Worm (Caenorhabditis elegans) whole organism, mixed stage, embryonic: ENCODE measurements around the gene T28F3.8.

Source experiments
- M03D4.4 ChIP-seq: sonication (generic microtip); optimal IDR thresholded peaks from 2 replicates; lab custom pipeline; 2017; ENCODE audit warnings: mild to moderate bottlenecking, missing genetic modification characterization, missing compliant biosample characterization
- blmp-1 ChIP-seq: fragments of 150-350 bp; optimal IDR thresholded peaks from 2 replicates; lab custom pipeline; 2014; ENCODE audit warnings: missing biosample characterization, missing genetic modification characterization
- ceh-39 ChIP-seq: fragments of 150-350 bp; optimal IDR thresholded peaks from 2 replicates; lab custom pipeline; 2014; ENCODE audit warnings: missing biosample characterization, missing genetic modification characterization
- ceh-43 ChIP-seq: fragments of 200-800 bp; sonication (Bioruptor generic); optimal IDR thresholded peaks from 2 replicates; lab custom pipeline; 2018; ENCODE audit warnings: mild to moderate bottlenecking, missing genetic modification characterization, moderate library complexity, missing compliant biosample characterization
- ceh-83 ChIP-seq: fragments of 200-800 bp; sonication (Bioruptor generic); optimal IDR thresholded peaks from 2 replicates; lab custom pipeline; 2018; ENCODE audit warnings: mild to moderate bottlenecking, missing genetic modification characterization, missing compliant biosample characterization
- ces-1 ChIP-seq: fragments of 150-350 bp; optimal IDR thresholded peaks from 2 replicates; lab custom pipeline; 2014; ENCODE audit warnings: missing biosample characterization, missing genetic modification reagents, missing genetic modification characterization
- cnd-1 ChIP-seq: fragments of 200-800 bp; sonication (Bioruptor generic); optimal IDR thresholded peaks from 2 replicates; lab custom pipeline; 2018; ENCODE audit warnings: mild to moderate bottlenecking, missing genetic modification characterization, missing compliant biosample characterization
- drap-1 ChIP-seq: fragments of 200-800 bp; sonication (Bioruptor generic); optimal IDR thresholded peaks from 3 replicates; lab custom pipeline; 2018; ENCODE audit warnings: mild to moderate bottlenecking, missing genetic modification characterization, missing compliant biosample characterization
- elt-1 ChIP-seq: sonication (generic microtip); optimal IDR thresholded peaks from 2 replicates; lab custom pipeline; 2017; ENCODE audit warnings: missing genetic modification characterization, mild to moderate bottlenecking, missing compliant biosample characterization, antibody characterized with exemption, moderate library complexity, borderline replicate concordance; ENCODE audit not compliant: insufficient read depth
- elt-3 ChIP-seq: fragments of 150-350 bp; optimal IDR thresholded peaks from 2 replicates; lab custom pipeline; 2014; ENCODE audit warnings: missing biosample characterization, missing genetic modification characterization
- flh-1 ChIP-seq: fragments of 200-800 bp; sonication (Bioruptor generic); optimal IDR thresholded peaks from 2 replicates; lab custom pipeline; 2018; ENCODE audit warnings: mild to moderate bottlenecking, missing genetic modification characterization, moderate library complexity, missing compliant biosample characterization
- ham-2 ChIP-seq: fragments of 200-800 bp; sonication (Bioruptor generic); optimal IDR thresholded peaks from 2 replicates; lab custom pipeline; 2018; ENCODE audit warnings: mild to moderate bottlenecking, missing genetic modification characterization, missing compliant biosample characterization
- hlh-1 ChIP-seq: fragments of 150-350 bp; optimal IDR thresholded peaks from 2 replicates; lab custom pipeline; 2014; ENCODE audit warnings: missing biosample characterization, missing genetic modification reagents, missing genetic modification characterization
- lin-13 ChIP-seq: fragments of 150-350 bp; optimal IDR thresholded peaks from 2 replicates; lab custom pipeline; 2014; ENCODE audit warnings: missing biosample characterization, missing genetic modification characterization
- lin-32 ChIP-seq: fragments of 200-800 bp; sonication (Bioruptor generic); optimal IDR thresholded peaks from 2 replicates; lab custom pipeline; 2018; ENCODE audit warnings: mild to moderate bottlenecking, missing genetic modification characterization, missing compliant biosample characterization
- lsy-2 ChIP-seq: fragments of 150-350 bp; optimal IDR thresholded peaks from 2 replicates; lab custom pipeline; 2014; ENCODE audit warnings: missing biosample characterization, missing genetic modification characterization
- mep-1 ChIP-seq: fragments of 150-350 bp; optimal IDR thresholded peaks from 2 replicates; lab custom pipeline; 2017; ENCODE audit warnings: missing biosample characterization, missing genetic modification reagents, missing genetic modification characterization, inconsistent platforms
- mls-2 ChIP-seq: sonication (generic microtip); optimal IDR thresholded peaks from 2 replicates; lab custom pipeline; 2016; ENCODE audit warnings: mild to moderate bottlenecking, missing genetic modification characterization, moderate library complexity, missing compliant biosample characterization
- nhr-12 ChIP-seq: fragments of 150-350 bp; optimal IDR thresholded peaks from 2 replicates; lab custom pipeline; 2014; ENCODE audit warnings: missing biosample characterization, missing genetic modification characterization
- nhr-2 ChIP-seq: fragments of 150-350 bp; optimal IDR thresholded peaks from 2 replicates; lab custom pipeline; 2014; ENCODE audit warnings: missing biosample characterization, missing genetic modification characterization
- nhr-76 ChIP-seq: sonication (generic microtip); optimal IDR thresholded peaks from 2 replicates; lab custom pipeline; 2017; ENCODE audit warnings: missing biosample characterization, missing genetic modification characterization
- pha-4 ChIP-seq: fragments of 150-350 bp; optimal IDR thresholded peaks from 2 replicates; lab custom pipeline; 2018; ENCODE audit warnings: missing biosample characterization, missing genetic modification reagents, missing genetic modification characterization
- sem-2 ChIP-seq: fragments of 200-800 bp; sonication (Bioruptor generic); optimal IDR thresholded peaks from 2 replicates; lab custom pipeline; 2018; ENCODE audit warnings: mild to moderate bottlenecking, missing genetic modification characterization, missing compliant biosample characterization
- snpc-4 ChIP-seq: fragments of 150-350 bp; optimal IDR thresholded peaks from 2 replicates; lab custom pipeline; 2014; ENCODE audit warnings: missing biosample characterization, missing genetic modification characterization
- sptf-1 ChIP-seq: sonication (generic microtip); optimal IDR thresholded peaks from 2 replicates; lab custom pipeline; 2017; ENCODE audit warnings: mild to moderate bottlenecking, missing genetic modification characterization, moderate library complexity, missing compliant biosample characterization
- tbx-8 ChIP-seq: fragments of 200-800 bp; sonication (Bioruptor generic); optimal IDR thresholded peaks from 2 replicates; lab custom pipeline; 2018; ENCODE audit warnings: mild to moderate bottlenecking, missing genetic modification characterization, moderate library complexity, missing compliant biosample characterization
- unc-39 ChIP-seq: fragments of 150-350 bp; optimal IDR thresholded peaks from 2 replicates; lab custom pipeline; 2014; ENCODE audit warnings: missing biosample characterization, missing genetic modification characterization
- unc-62 ChIP-seq: fragments of 150-350 bp; optimal IDR thresholded peaks from 2 replicates; lab custom pipeline; 2014; ENCODE audit warnings: missing biosample characterization, missing genetic modification reagents, missing genetic modification characterization
- zip-8 ChIP-seq: fragments of 150-350 bp; optimal IDR thresholded peaks from 2 replicates; lab custom pipeline; 2014; ENCODE audit warnings: missing biosample characterization, missing genetic modification characterization
- ztf-11 ChIP-seq: fragments of 150-350 bp; optimal IDR thresholded peaks from 2 replicates; lab custom pipeline; 2014; ENCODE audit warnings: missing biosample characterization, missing genetic modification characterization

T28F3.8 gene

ce11 chrIV:17341033-17341432, 33.9 kb upstream of the T28F3.8 start:
- no peak for TF ChIP-seq ham-2 (GFP tag; lab: Kevin White, UChicago)
- TF ChIP-seq sem-2 (GFP tag; lab: Kevin White, UChicago): no peak
- no peak for TF ChIP-seq pha-4 (tag; lab: Kevin White, UChicago)
- no peak for TF ChIP-seq lin-32
- TF ChIP-seq elt-1 (tag; lab: Kevin White, UChicago): no peak
- TF ChIP-seq ces-1 (GFP tag; lab: Kevin White, UChicago): no peak
- no peak for TF ChIP-seq mls-2
- no peak for TF ChIP-seq ceh-43
- no peak for TF ChIP-seq nhr-76 (tag; lab: Kevin White, UChicago)
- no peak for TF ChIP-seq unc-62 (GFP tag; lab: Kevin White, UChicago)
- TF ChIP-seq drap-1 (GFP tag; lab: Kevin White, UChicago): no peak
- no peak for TF ChIP-seq sptf-1 (tag; lab: Kevin White, UChicago)
- no peak for TF ChIP-seq elt-3

ce11 chrIV:17338920-17339510, 31.9 kb upstream of the T28F3.8 start, which contains the start of gene C49C3.10:
Gene C49C3.10 (minus strand): TSS chrIV:17338970.
- TF ChIP-seq M03D4.4 (no peak), flh-1 (GFP tag; lab: Kevin White, UChicago) (no peak), cnd-1 (no peak), nhr-12 (tag; lab: Kevin White, UChicago) (no peak), ham-2 (GFP tag; lab: Kevin White, UChicago) (no peak), drap-1 (GFP tag; lab: Kevin White, UChicago) (no peak), mls-2 (no peak), zip-8 (no peak), unc-62 (GFP tag; lab: Kevin White, UChicago) (no peak), tbx-8 (GFP tag; lab: Kevin White, UChicago) (no peak), nhr-2 (tag; lab: Kevin White, UChicago) (no peak), ceh-83 (GFP tag; lab: Kevin White, UChicago) (no peak)

- no peak for TF ChIP-seq unc-39 (tag; lab: Kevin White, UChicago)
- peak; percentile 43 for TF ChIP-seq ces-1 (GFP tag; lab: Kevin White, UChicago)
- TF ChIP-seq ham-2 (GFP tag; lab: Kevin White, UChicago): no peak
- TF ChIP-seq lsy-2 (tag; lab: Kevin White, UChicago): no peak
- no peak for TF ChIP-seq lin-32
- TF ChIP-seq hlh-1 (tag; lab: Kevin White, UChicago): peak; percentile 53
- TF ChIP-seq lin-13 (tag; lab: Kevin White, UChicago): no peak
- TF ChIP-seq ztf-11: no peak
- TF ChIP-seq blmp-1 (tag; lab: Kevin White, UChicago): no peak
- TF ChIP-seq ceh-39: peak; percentile 59
- no peak for TF ChIP-seq zip-8
Observed at ce11 chrIV:17335031-17335430, 27.9 kb upstream of the T28F3.8 start, which contains the start of gene C49C3.8. Gene C49C3.8 (plus strand): TSS chrIV:17335203.

ce11 chrIV:17333542-17334281, 26.6 kb upstream of the T28F3.8 start, which contains the start of gene C49C3.15:
Gene C49C3.15 (plus strand): TSS chrIV:17334231.
- TF ChIP-seq pha-4 (tag; lab: Kevin White, UChicago) (peak; percentile 18), ces-1 (GFP tag; lab: Kevin White, UChicago) (peak; percentile 31), snpc-4 (no peak), unc-39 (tag; lab: Kevin White, UChicago) (no peak), zip-8 (no peak), drap-1 (GFP tag; lab: Kevin White, UChicago) (no peak), unc-62 (GFP tag; lab: Kevin White, UChicago) (peak; percentile 35), nhr-12 (tag; lab: Kevin White, UChicago) (no peak), ceh-83 (GFP tag; lab: Kevin White, UChicago) (no peak), ceh-39 (peak; percentile 69), cnd-1 (no peak), ztf-11 (no peak), ceh-43 (peak; percentile 23), elt-1 (tag; lab: Kevin White, UChicago) (no peak), mep-1 (peak; percentile 40), hlh-1 (tag; lab: Kevin White, UChicago) (peak; percentile 46)
